Worm (Caenorhabditis elegans): ENCODE measurements around the gene sra-6.

Gene sra-6

DNA sequence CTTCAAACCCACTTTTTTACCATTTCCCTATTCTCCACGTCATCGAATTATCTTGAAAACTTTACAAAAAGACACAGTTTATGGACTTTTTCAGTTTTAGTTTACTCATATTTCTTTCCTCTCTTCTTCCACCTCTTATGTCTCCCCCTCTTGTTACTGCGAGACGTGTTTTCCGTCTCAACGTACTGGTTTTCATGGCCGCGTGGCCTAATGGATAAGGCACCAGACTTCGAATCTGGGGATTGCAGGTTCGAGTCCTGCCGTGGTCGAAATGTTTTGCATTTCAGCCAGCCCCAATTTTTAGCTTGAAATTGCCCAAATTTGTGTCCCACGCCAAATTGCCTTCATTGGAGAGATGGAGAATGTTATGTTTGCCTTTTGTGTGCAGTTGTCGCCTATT, 15.4 kb upstream of the sra-6 start (continued):
- TF ChIP-seq sma-9 (GFP tag; optimal IDR thresholded peaks at IDR 0.05) (peak; percentile 58), sma-9 (tag; optimal IDR thresholded peaks at IDR 0.05) (no peak), crh-2 (tag; optimal IDR thresholded peaks at IDR 0.05) (peak; percentile 40), unc-39 (tag; optimal IDR thresholded peaks at IDR 0.05) (no peak), nhr-11 (tag; optimal IDR thresholded peaks at IDR 0.05) (peak; percentile 26), nhr-129 (tag; optimal IDR thresholded peaks at IDR 0.05) (peak; percentile 68), unc-55 (GFP tag; optimal IDR thresholded peaks at IDR 0.05) (peak; percentile 37), nhr-237 (tag; optimal IDR thresholded peaks at IDR 0.05) (no peak), skn-1 (tag; optimal IDR thresholded peaks at IDR 0.05) (no peak), ama-1 (optimal IDR thresholded peaks at IDR 0.05) (no peak), sma-3 (GFP tag; optimal IDR thresholded peaks at IDR 0.05) (peak; percentile 46), mdl-1 (tag; optimal IDR thresholded peaks at IDR 0.05) (no peak), aly-2 (tag; optimal IDR thresholded peaks at IDR 0.05) (no peak), nhr-10 (tag; optimal IDR thresholded peaks at IDR 0.05) (no peak), lin-39 (tag; optimal IDR thresholded peaks at IDR 0.05) (no peak), gmeb-1 (tag; optimal IDR thresholded peaks at IDR 0.05) (peak; percentile 32), nhr-6 (tag; optimal IDR thresholded peaks at IDR 0.05) (no peak), snpc-4 (tag; optimal IDR thresholded peaks at IDR 0.05) (no peak)

DNA sequence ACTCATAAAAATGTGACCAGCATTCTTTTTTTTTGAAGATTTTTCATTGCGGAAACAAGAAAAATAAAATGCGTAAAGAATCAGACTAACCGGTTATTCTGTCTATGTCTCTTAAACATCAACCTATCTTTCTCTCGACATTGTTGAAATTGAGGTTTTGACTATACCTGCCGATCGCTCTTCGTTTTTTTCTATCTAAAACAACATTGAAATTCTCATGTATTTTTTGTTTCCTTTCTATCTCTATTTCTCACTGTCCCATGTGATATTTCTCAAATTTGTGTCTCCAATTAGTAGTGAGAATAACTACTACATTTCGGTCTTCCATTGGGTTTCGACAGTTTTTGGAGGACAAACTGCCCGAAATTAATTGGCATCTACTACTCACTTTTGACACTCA, 10.3 kb upstream of the sra-6 start:
- TF ChIP-seq lsy-2 (tag; optimal IDR thresholded peaks at IDR 0.05) (no peak), nhr-21 (tag; optimal IDR thresholded peaks at IDR 0.05) (no peak), fos-1 (tag; optimal IDR thresholded peaks at IDR 0.05) (no peak), sem-4 (tag; optimal IDR thresholded peaks at IDR 0.05) (no peak), nhr-12 (tag; optimal IDR thresholded peaks at IDR 0.05) (no peak), nhr-11 (tag; optimal IDR thresholded peaks at IDR 0.05) (no peak), nhr-237 (tag; optimal IDR thresholded peaks at IDR 0.05) (no peak), Y55F3AM.14 (GFP tag; optimal IDR thresholded peaks at IDR 0.05) (no peak), ztf-1 (GFP tag; conservative IDR thresholded peaks at IDR 0.05) (no peak), dmd-4 (tag; optimal IDR thresholded peaks at IDR 0.05) (no peak), unc-39 (tag; optimal IDR thresholded peaks at IDR 0.05) (no peak), ceh-16 (tag; optimal IDR thresholded peaks at IDR 0.05) (peak; percentile 18), sma-3 (GFP tag; optimal IDR thresholded peaks at IDR 0.05) (no peak), nhr-6 (tag; optimal IDR thresholded peaks at IDR 0.05) (peak; percentile 44), R02D3.7 (tag; optimal IDR thresholded peaks at IDR 0.05) (no peak), nhr-10 (tag; optimal IDR thresholded peaks at IDR 0.05) (no peak), unc-55 (GFP tag; optimal IDR thresholded peaks at IDR 0.05) (no peak), sma-9 (GFP tag; optimal IDR thresholded peaks at IDR 0.05) (peak; percentile 43), sma-9 (tag; optimal IDR thresholded peaks at IDR 0.05) (no peak), snpc-4 (tag; optimal IDR thresholded peaks at IDR 0.05) (no peak), ztf-11 (tag; optimal IDR thresholded peaks at IDR 0.05) (no peak), ceh-82 (tag; optimal IDR thresholded peaks at IDR 0.05) (no peak), gmeb-1 (tag; optimal IDR thresholded peaks at IDR 0.05) (no peak), crh-2 (tag; optimal IDR thresholded peaks at IDR 0.05) (no peak), nhr-129 (tag; optimal IDR thresholded peaks at IDR 0.05) (peak; percentile 9), nhr-77 (tag; optimal IDR thresholded peaks at IDR 0.05) (no peak), alr-1 (tag; optimal IDR thresholded peaks at IDR 0.05) (no peak), lin-13 (GFP tag; optimal IDR thresholded peaks at IDR 0.05) (no peak), unc-62 (GFP tag; optimal IDR thresholded peaks at IDR 0.05) (no peak), blmp-1 (tag; optimal IDR thresholded peaks at IDR 0.05; ENCODE audit: insufficient read depth) (peak; percentile 55), ztf-4 (tag; optimal IDR thresholded peaks at IDR 0.05) (no peak), lin-39 (tag; optimal IDR thresholded peaks at IDR 0.05) (no peak), ZK546.5 (tag; optimal IDR thresholded peaks at IDR 0.05) (no peak), mab-5 (tag; optimal IDR thresholded peaks at IDR 0.05) (no peak), peb-1 (tag; optimal IDR thresholded peaks at IDR 0.05) (no peak), C34F6.9 (tag; optimal IDR thresholded peaks at IDR 0.05) (no peak), egl-27 (tag; optimal IDR thresholded peaks at IDR 0.05) (no peak), lin-11 (tag; optimal IDR thresholded peaks at IDR 0.05) (no peak), F13H6.1 (tag; optimal IDR thresholded peaks at IDR 0.05) (no peak), mbf-1 (tag; optimal IDR thresholded peaks at IDR 0.05) (no peak), elt-1 (tag; optimal IDR thresholded peaks at IDR 0.05) (no peak), zag-1 (tag; optimal IDR thresholded peaks at IDR 0.05) (no peak), ama-1 (optimal IDR thresholded peaks at IDR 0.05) (no peak), aly-2 (tag; optimal IDR thresholded peaks at IDR 0.05) (no peak), elt-3 (tag; optimal IDR thresholded peaks at IDR 0.05) (no peak), nhr-25 (tag; optimal IDR thresholded peaks at IDR 0.05) (peak; percentile 76), skn-1 (tag; optimal IDR thresholded peaks at IDR 0.05) (no peak), mdl-1 (tag; optimal IDR thresholded peaks at IDR 0.05) (no peak), nhr-23 (tag; optimal IDR thresholded peaks at IDR 0.05) (no peak)

Data from whole organism, L2 larva.